Worm (Caenorhabditis elegans) whole organism, L3 larva: ENCODE results near the gene cht-4.

ENCODE experiments used
- R02D3.7 ChIP-seq: fragments of 150-350 bp; optimal IDR thresholded peaks from 2 replicates; lab custom pipeline; 2014; ENCODE audit warnings: missing biosample characterization, missing genetic modification characterization
- aly-2 ChIP-seq: fragments of 150-350 bp; optimal IDR thresholded peaks from 2 replicates; lab custom pipeline; 2014; ENCODE audit warnings: missing biosample characterization, missing genetic modification characterization
- ama-1 ChIP-seq: fragments of 150-350 bp; optimal IDR thresholded peaks from 2 replicates; lab custom pipeline; 2018
- ceh-28 ChIP-seq: fragments of 150-350 bp; optimal IDR thresholded peaks from 2 replicates; lab custom pipeline; 2014; ENCODE audit warnings: missing biosample characterization, missing genetic modification reagents, missing genetic modification characterization
- ceh-82 ChIP-seq: fragments of 150-350 bp; optimal IDR thresholded peaks from 2 replicates; lab custom pipeline; 2014; ENCODE audit warnings: missing biosample characterization, missing genetic modification characterization
- daf-12 ChIP-seq: fragments of 150-350 bp; optimal IDR thresholded peaks from 2 replicates; lab custom pipeline; 2014; ENCODE audit warnings: missing biosample characterization, missing genetic modification reagents, missing genetic modification characterization
- egl-27 ChIP-seq: sonication (generic microtip); optimal IDR thresholded peaks from 4 replicates; lab custom pipeline; 2017; ENCODE audit warnings: missing biosample characterization, missing genetic modification reagents, missing genetic modification characterization
- egl-5 ChIP-seq: fragments of 150-350 bp; optimal IDR thresholded peaks from 2 replicates; lab custom pipeline; 2017; ENCODE audit warnings: missing biosample characterization, missing genetic modification reagents, missing genetic modification characterization, inconsistent platforms
- elt-2 ChIP-seq: sonication (generic microtip); optimal IDR thresholded peaks from 2 replicates; lab custom pipeline; 2016; ENCODE audit warnings: missing genetic modification reagents, mild to moderate bottlenecking, missing genetic modification characterization, missing compliant biosample characterization
- elt-3 ChIP-seq, 3 experiments: fragments of 150-350 bp in 1 of 3; sonication (generic microtip) in 2 of 3; optimal IDR thresholded peaks; 2 replicates in 2 of 3; 4 replicates in 1 of 3; lab custom pipeline; 2014 to 2017; ENCODE audit warnings: missing biosample characterization in 3 of 3, missing genetic modification characterization in 3 of 3
- fkh-2 ChIP-seq: fragments of 150-350 bp; optimal IDR thresholded peaks from 2 replicates; lab custom pipeline; 2014; ENCODE audit warnings: missing biosample characterization, missing genetic modification reagents, missing genetic modification characterization
- fos-1 ChIP-seq: fragments of 150-350 bp; optimal IDR thresholded peaks from 2 replicates; lab custom pipeline; 2014; ENCODE audit warnings: missing biosample characterization, missing genetic modification characterization
- lin-15B ChIP-seq: fragments of 150-350 bp; optimal IDR thresholded peaks from 2 replicates; lab custom pipeline; 2014; ENCODE audit warnings: missing biosample characterization, missing genetic modification characterization
- lin-39 ChIP-seq: fragments of 150-350 bp; optimal IDR thresholded peaks from 2 replicates; lab custom pipeline; 2018; ENCODE audit warnings: missing biosample characterization, missing genetic modification reagents, missing genetic modification characterization
- lsy-12 ChIP-seq: sonication (generic microtip); optimal IDR thresholded peaks from 2 replicates; lab custom pipeline; 2016; ENCODE audit warnings: mild to moderate bottlenecking, missing genetic modification characterization, missing compliant biosample characterization
- mml-1 ChIP-seq: fragments of 150-350 bp; sonication (generic microtip); optimal IDR thresholded peaks from 3 replicates; lab custom pipeline; 2014; ENCODE audit warnings: missing biosample characterization, missing genetic modification characterization
- nfya-1 ChIP-seq: sonication (generic microtip); optimal IDR thresholded peaks from 2 replicates; lab custom pipeline; 2017; ENCODE audit warnings: missing genetic modification characterization, mild to moderate bottlenecking, missing compliant biosample characterization, antibody characterized with exemption, moderate library complexity; ENCODE audit not compliant: insufficient read depth
- nhr-11 ChIP-seq: fragments of 150-350 bp; optimal IDR thresholded peaks from 2 replicates; lab custom pipeline; 2014; ENCODE audit warnings: missing biosample characterization, missing genetic modification characterization
- nhr-12 ChIP-seq: fragments of 150-350 bp; optimal IDR thresholded peaks from 2 replicates; lab custom pipeline; 2014; ENCODE audit warnings: missing biosample characterization, missing genetic modification characterization
- nhr-23 ChIP-seq: fragments of 150-350 bp; optimal IDR thresholded peaks from 2 replicates; lab custom pipeline; 2014; ENCODE audit warnings: missing biosample characterization, missing genetic modification reagents, missing genetic modification characterization
- nhr-237 ChIP-seq: fragments of 150-350 bp; optimal IDR thresholded peaks from 2 replicates; lab custom pipeline; 2014; ENCODE audit warnings: missing biosample characterization, missing genetic modification characterization
- nhr-25 ChIP-seq: sonication (generic microtip); optimal IDR thresholded peaks from 2 replicates; lab custom pipeline; 2017; ENCODE audit warnings: missing biosample characterization, missing genetic modification characterization
- nhr-28 ChIP-seq: fragments of 150-350 bp; optimal IDR thresholded peaks from 2 replicates; lab custom pipeline; 2014; ENCODE audit warnings: missing biosample characterization, missing genetic modification characterization
- nhr-43 ChIP-seq: sonication (generic microtip); optimal IDR thresholded peaks from 2 replicates; lab custom pipeline; 2016; ENCODE audit warnings: mild to moderate bottlenecking, missing genetic modification characterization, missing compliant biosample characterization; ENCODE audit not compliant: poor library complexity, severe bottlenecking
- nhr-67 ChIP-seq: fragments of 150-350 bp; optimal IDR thresholded peaks from 2 replicates; lab custom pipeline; 2014; ENCODE audit warnings: missing biosample characterization, missing genetic modification characterization
- pha-4 ChIP-seq: fragments of 150-350 bp; optimal IDR thresholded peaks from 2 replicates; lab custom pipeline; 2014; ENCODE audit warnings: missing biosample characterization, missing genetic modification reagents, missing genetic modification characterization
- skn-1 ChIP-seq: fragments of 150-350 bp; optimal IDR thresholded peaks from 2 replicates; lab custom pipeline; 2014; ENCODE audit warnings: missing biosample characterization, missing genetic modification characterization
- unc-62 ChIP-seq: fragments of 150-350 bp; sonication (generic microtip); optimal IDR thresholded peaks from 4 replicates; lab custom pipeline; 2014; ENCODE audit warnings: missing biosample characterization, missing genetic modification reagents, missing genetic modification characterization
- zag-1 ChIP-seq: fragments of 150-350 bp; optimal IDR thresholded peaks from 2 replicates; lab custom pipeline; 2014; ENCODE audit warnings: missing biosample characterization, missing genetic modification characterization
- ztf-4 ChIP-seq: fragments of 150-350 bp; optimal IDR thresholded peaks from 2 replicates; lab custom pipeline; 2014; ENCODE audit warnings: missing biosample characterization, missing genetic modification characterization

The cht-4 gene

ce11 chrIII:1618312-1618711 is 39.0 kb downstream of the cht-4 start:
- TF ChIP-seq ama-1 (lab: Kevin White, UChicago), result peak; percentile 7
- no peak for TF ChIP-seq daf-12 (tag; lab: Kevin White, UChicago)

- peak; percentile 4 for TF ChIP-seq ceh-28 (tag; lab: Kevin White, UChicago)
- peak; percentile 55 for TF ChIP-seq nhr-43
- TF ChIP-seq ceh-82 (tag; lab: Kevin White, UChicago), result no peak
- TF ChIP-seq lin-39 (tag; lab: Kevin White, UChicago), result no peak
- TF ChIP-seq aly-2 (tag; lab: Kevin White, UChicago), result no peak
- TF ChIP-seq nhr-23 (tag; lab: Kevin White, UChicago), result no peak
- TF ChIP-seq nhr-25 (tag; lab: Kevin White, UChicago), result peak; percentile 48
- TF ChIP-seq pha-4 (tag; lab: Kevin White, UChicago), result peak; percentile 7
- TF ChIP-seq lin-15B (tag; lab: Kevin White, UChicago), result peak; percentile 68
- TF ChIP-seq lsy-12 (tag; lab: Kevin White, UChicago), result peak; percentile 42
- peak; percentile 59 for TF ChIP-seq ztf-4 (tag; lab: Kevin White, UChicago)
- peak; percentile 46 for TF ChIP-seq elt-2 (tag; lab: Kevin White, UChicago)
- TF ChIP-seq nfya-1, result peak; percentile 38
- peak; percentile 94 for TF ChIP-seq ama-1 (lab: Kevin White, UChicago)
- TF ChIP-seq unc-62 (GFP tag; lab: Kevin White, UChicago), result no peak
Measured at ce11 chrIII:1616245-1617026, 40.8 kb downstream of the cht-4 start.

- TF ChIP-seq lin-15B (tag; lab: Kevin White, UChicago), result no peak
- no peak for TF ChIP-seq fos-1
- TF ChIP-seq R02D3.7, result no peak
- TF ChIP-seq pha-4 (tag; lab: Kevin White, UChicago), result no peak
- TF ChIP-seq zag-1 (tag; lab: Kevin White, UChicago), result no peak
- TF ChIP-seq nfya-1, result no peak
- TF ChIP-seq mml-1 (tag; lab: Kevin White, UChicago), result no peak
- TF ChIP-seq nhr-11, result no peak
- no peak for TF ChIP-seq unc-62 (GFP tag; lab: Kevin White, UChicago)
- TF ChIP-seq nhr-28, result no peak
- TF ChIP-seq nhr-43, result no peak
- TF ChIP-seq nhr-67 (tag; lab: Kevin White, UChicago), result no peak
- TF ChIP-seq nhr-23 (tag; lab: Kevin White, UChicago), result peak; percentile 1
- TF ChIP-seq egl-5 (tag; lab: Kevin White, UChicago), result no peak
- TF ChIP-seq egl-27, result no peak
- TF ChIP-seq nhr-25 (tag; lab: Kevin White, UChicago), result peak; percentile 1
- TF ChIP-seq daf-12 (tag; lab: Kevin White, UChicago), result no peak
- no peak for TF ChIP-seq elt-3 (tag; optimal IDR thresholded peaks at IDR 0.05; lab: Kevin White, UChicago)
Measured at ce11 chrIII:1614412-1614811, 42.9 kb downstream of the cht-4 start.

ce11 chrIII:1613933-1614332 is 43.3 kb downstream of the cht-4 start, which contains the start of gene Y22D7AL.9:
Gene Y22D7AL.9 (minus strand): TSS chrIII:1614033.
- TF ChIP-seq nhr-237 (no peak), fos-1 (no peak), nhr-12 (tag; lab: Kevin White, UChicago) (no peak), ceh-28 (tag; lab: Kevin White, UChicago) (no peak), fkh-2 (tag; lab: Kevin White, UChicago) (no peak), aly-2 (tag; lab: Kevin White, UChicago) (no peak), elt-2 (tag; lab: Kevin White, UChicago) (no peak), egl-27 (no peak)

- peak; percentile 94 for TF ChIP-seq ceh-28 (tag; lab: Kevin White, UChicago)
- TF ChIP-seq ama-1 (lab: Kevin White, UChicago), result no peak
- no peak for TF ChIP-seq skn-1 (tag; lab: Kevin White, UChicago)
- no peak for TF ChIP-seq mml-1 (tag; lab: Kevin White, UChicago)
- TF ChIP-seq unc-62 (GFP tag; lab: Kevin White, UChicago), result no peak
Measured at ce11 chrIII:1612974-1613568, 44.2 kb downstream of the cht-4 start.
